Worm (Caenorhabditis elegans): ENCODE results near the gene M03F8.7.

ce11 chrV:5906252-5906651, 30.5 kb upstream of the M03F8.7 start, which contains the start of gene srd-15:
- TF ChIP-seq jun-1 (tag; optimal IDR thresholded peaks at IDR 0.05) (no peak), lin-15B (tag; optimal IDR thresholded peaks at IDR 0.05) (no peak), unc-39 (tag; optimal IDR thresholded peaks at IDR 0.05) (no peak), mxl-3 (GFP tag; optimal IDR thresholded peaks at IDR 0.05) (no peak), ama-1 (optimal IDR thresholded peaks at IDR 0.05) (no peak), nhr-77 (tag; optimal IDR thresholded peaks at IDR 0.05) (no peak), unc-62 (GFP tag; optimal IDR thresholded peaks at IDR 0.05 in 1 of 2) (no peak), unc-62 (tag; optimal IDR thresholded peaks at IDR 0.05) (no peak)
